Worm (Caenorhabditis elegans): ENCODE results near the gene F35H10.10.

ce11 chrIV:8312105-8312504 lies 641 bp downstream of the F35H10.10 start:
- TF ChIP-seq C06A6.2 (GFP tag; conservative IDR thresholded peaks at IDR 0.05) (no peak), F52B5.7 (tag; optimal IDR thresholded peaks at IDR 0.05) (no peak), snpc-4 (GFP tag; optimal IDR thresholded peaks at IDR 0.05) (no peak), snpc-4 (tag; optimal IDR thresholded peaks at IDR 0.05) (no peak), egl-18 (GFP tag; IDR thresholded peaks at IDR 0.05) (no peak)

All from whole organism, young adult.